Worm (Caenorhabditis elegans) whole organism, late embryonic: ENCODE measurements around the gene oac-59.

ENCODE experiments used
- F13H6.1 ChIP-seq: sonication (generic microtip); optimal IDR thresholded peaks from 2 replicates; lab custom pipeline; 2016; ENCODE audit warnings: missing genetic modification characterization, missing compliant biosample characterization
- T23F11.4 ChIP-seq: fragments of 200-800 bp; sonication (Bioruptor generic); optimal IDR thresholded peaks from 2 replicates; lab custom pipeline; 2018; ENCODE audit warnings: mild to moderate bottlenecking, missing genetic modification characterization, missing compliant biosample characterization
- ama-1 ChIP-seq: fragments of 150-350 bp; optimal IDR thresholded peaks from 2 replicates; lab custom pipeline; 2014
- ceh-22 ChIP-seq: sonication (generic microtip); optimal IDR thresholded peaks from 2 replicates; lab custom pipeline; 2017; ENCODE audit warnings: missing biosample characterization, missing genetic modification characterization
- dmd-4 ChIP-seq: sonication (generic microtip); optimal IDR thresholded peaks from 2 replicates; lab custom pipeline; 2016; ENCODE audit warnings: borderline replicate concordance, missing genetic modification characterization, missing compliant biosample characterization
- nfya-1 ChIP-seq: sonication (generic microtip); optimal IDR thresholded peaks from 2 replicates; lab custom pipeline; 2017; ENCODE audit warnings: missing genetic modification characterization, mild to moderate bottlenecking, missing compliant biosample characterization, antibody characterized with exemption, moderate library complexity
- npax-4 ChIP-seq: sonication (generic microtip); optimal IDR thresholded peaks from 2 replicates; lab custom pipeline; 2016; ENCODE audit warnings: missing genetic modification characterization, missing compliant biosample characterization
- pag-3 ChIP-seq: sonication (generic microtip); optimal IDR thresholded peaks from 2 replicates; lab custom pipeline; 2016; ENCODE audit warnings: missing compliant biosample characterization, missing genetic modification characterization, borderline replicate concordance
- pat-9 ChIP-seq: fragments of 200-800 bp; sonication (Bioruptor generic); optimal IDR thresholded peaks from 2 replicates; lab custom pipeline; 2018; ENCODE audit warnings: mild to moderate bottlenecking, missing genetic modification characterization, moderate library complexity, missing compliant biosample characterization
- pha-4 ChIP-seq: fragments of 150-350 bp; optimal IDR thresholded peaks from 2 replicates; lab custom pipeline; 2018; ENCODE audit warnings: missing biosample characterization, missing genetic modification reagents, missing genetic modification characterization
- sdc-2 ChIP-seq: sonication (generic microtip); optimal IDR thresholded peaks from 2 replicates; lab custom pipeline; 2016; ENCODE audit warnings: missing genotype, missing genetic modification characterization, missing compliant biosample characterization

- TF ChIP-seq T23F11.4 (GFP tag; lab: Kevin White, UChicago) (no peak), pat-9 (no peak), dmd-4 (tag; lab: Kevin White, UChicago) (no peak), sdc-2 (no peak), npax-4 (tag; lab: Kevin White, UChicago) (no peak), F13H6.1 (no peak), nfya-1 (no peak), pag-3 (tag; lab: Kevin White, UChicago) (no peak), ama-1 (lab: Kevin White, UChicago) (no peak), ceh-22 (no peak), pha-4 (tag; lab: Kevin White, UChicago) (no peak)
Measured at ce11 chrIV:12307720-12308119, 6.7 kb upstream of the oac-59 start, which contains the start of gene oac-57.
